Fruit fly (Drosophila melanogaster) whole organism, pupa: ENCODE data around the gene SCCRO.

Source experiments
- CG10348 ChIP-seq: fragments of 200-800 bp; sonication (Bioruptor generic); IDR thresholded peaks from 2 replicates; pipeline ENCODE4 v1.3.6; 2022; ENCODE audit warnings: missing biosample characterization, missing genetic modification characterization
- CG12605 ChIP-seq: fragments of 200-800 bp; sonication (Bioruptor generic); IDR thresholded peaks from 2 replicates; pipeline ENCODE4 v1.3.6; 2022; ENCODE audit warnings: missing biosample characterization, missing genetic modification characterization
- CG15710 ChIP-seq: fragments of 200-800 bp; sonication (Bioruptor generic); optimal IDR thresholded peaks from 2 replicates; lab custom pipeline; 2018; ENCODE audit warnings: missing biosample characterization, mild to moderate bottlenecking, missing genetic modification characterization, moderate library complexity
- CG32121 ChIP-seq: fragments of 200-800 bp; sonication (Bioruptor generic); IDR thresholded peaks from 2 replicates; pipeline ENCODE4 v1.3.6; 2022; ENCODE audit warnings: missing biosample characterization, missing genetic modification characterization
- CG4496 ChIP-seq: fragments of 200-800 bp; sonication (Bioruptor generic); IDR thresholded peaks from 3 replicates; pipeline ENCODE4 v1.3.6; 2022; ENCODE audit warnings: missing biosample characterization, missing genetic modification characterization
- CG8159 ChIP-seq: fragments of 200-800 bp; sonication (Bioruptor generic); optimal IDR thresholded peaks from 3 replicates; lab custom pipeline; 2018; ENCODE audit warnings: missing biosample characterization, mild to moderate bottlenecking, missing genetic modification characterization, moderate library complexity
- CG8301 ChIP-seq: fragments of 200-800 bp; sonication (Bioruptor generic); optimal IDR thresholded peaks from 2 replicates; lab custom pipeline; 2018; ENCODE audit warnings: missing biosample characterization, mild to moderate bottlenecking, missing genetic modification characterization
- CG9948 ChIP-seq: fragments of 200-800 bp; sonication (Bioruptor generic); optimal IDR thresholded peaks from 2 replicates; lab custom pipeline; 2018; ENCODE audit warnings: missing biosample characterization, mild to moderate bottlenecking, missing genetic modification characterization, moderate library complexity
- EcR ChIP-seq: fragments of 200-800 bp; sonication (Bioruptor generic); optimal IDR thresholded peaks from 3 replicates; lab custom pipeline; 2019; ENCODE audit warnings: missing biosample characterization, missing genetic modification characterization, mild to moderate bottlenecking, moderate library complexity, missing genetic modification reagents
- Ets98B ChIP-seq: fragments of 200-800 bp; sonication (Bioruptor generic); IDR thresholded peaks from 2 replicates; pipeline ENCODE4 v1.3.6; 2022; ENCODE audit warnings: missing biosample characterization, missing genetic modification characterization
- Pif1A ChIP-seq: fragments of 200-800 bp; sonication (Bioruptor generic); optimal IDR thresholded peaks from 3 replicates; lab custom pipeline; 2016; ENCODE audit warnings: missing biosample characterization, missing genetic modification characterization
- fd96Ca ChIP-seq: fragments of 200-800 bp; sonication (Bioruptor generic); IDR thresholded peaks from 3 replicates; pipeline ENCODE4 v1.3.6; 2022; ENCODE audit warnings: missing biosample characterization, missing genetic modification characterization

dm6 chr3L:15566484-15566955 lies 3.3 kb downstream of the SCCRO start:
- TF ChIP-seq CG8301 (tag; lab: Kevin White, UChicago) (no peak), CG15710 (tag; lab: Kevin White, UChicago) (no peak), EcR (GFP tag; lab: Kevin White, UChicago) (peak; percentile 82), fd96Ca (GFP tag; lab: Robert Waterston, UW) (peak; percentile 57; the same call in 1 of the 3 replicates), CG12605 (peak; percentile 61; the same call in 1 of the 2 replicates), Pif1A (GFP tag; lab: Kevin White, UChicago) (no peak), CG4496 (GFP tag; lab: Robert Waterston, UW) (peak; percentile 53; the same call in 1 of the 3 replicates), CG10348 (no peak), CG8159 (tag; lab: Kevin White, UChicago) (no peak), CG9948 (no peak), Ets98B (GFP tag; lab: Robert Waterston, UW) (peak; percentile 24; the same call in 1 of the 2 replicates), CG32121 (GFP tag; lab: Robert Waterston, UW) (no peak)
